Fruit fly (Drosophila melanogaster) whole organism, wandering third instar larva: ENCODE measurements around the gene M6.
A peak's percentile ranks its signal among the peaks of the same experiment; 100 is the strongest.

Experiments used
- CG32264 ChIP-seq: fragments of 200-800 bp; sonication (Bioruptor generic); optimal IDR thresholded peaks from 2 replicates; lab custom pipeline; 2016; ENCODE audit warnings: missing biosample characterization, missing genetic modification characterization
- CG9705 ChIP-seq: fragments of 200-800 bp; sonication (Bioruptor generic); optimal IDR thresholded peaks from 2 replicates; lab custom pipeline; 2018; ENCODE audit warnings: missing biosample characterization, mild to moderate bottlenecking, missing genetic modification characterization
- CrebA ChIP-seq: fragments of 200-800 bp; sonication (Bioruptor generic); optimal IDR thresholded peaks from 2 replicates; lab custom pipeline; 2016; ENCODE audit warnings: missing biosample characterization, mild to moderate bottlenecking, missing genetic modification characterization, borderline replicate concordance
- Dfd ChIP-seq: fragments of >200 bp; optimal IDR thresholded peaks from 2 replicates; lab custom pipeline; 2017; ENCODE audit warnings: missing biosample characterization, missing genetic modification characterization
- Dif ChIP-seq: fragments of 200-275, 200-300 bp; sonication (Bioruptor generic); optimal IDR thresholded peaks from 2 replicates; lab custom pipeline; 2018; ENCODE audit warnings: missing biosample characterization, missing genetic modification characterization; ENCODE audit not compliant: partially characterized antibody
- GATAd ChIP-seq: sonication (Bioruptor generic); optimal IDR thresholded peaks from 2 replicates; lab custom pipeline; 2016; ENCODE audit warnings: missing biosample characterization, missing genetic modification characterization
- HLH106 ChIP-seq: fragments of 200-800 bp; optimal IDR thresholded peaks from 3 replicates; lab custom pipeline; 2019; ENCODE audit warnings: missing biosample characterization, mild to moderate bottlenecking, missing genetic modification characterization, moderate library complexity
- Hnf4 ChIP-seq: fragments of 200-800 bp; sonication (Bioruptor generic); optimal IDR thresholded peaks from 2 replicates; lab custom pipeline; 2016; ENCODE audit warnings: missing biosample characterization, mild to moderate bottlenecking, missing genetic modification characterization
- Hr78 ChIP-seq: fragments of >200 bp; optimal IDR thresholded peaks from 2 replicates; lab custom pipeline; 2017; ENCODE audit warnings: missing biosample characterization, missing genetic modification characterization
- Hr83 ChIP-seq: fragments of 200-300 bp; sonication (Bioruptor generic); optimal IDR thresholded peaks from 2 replicates; lab custom pipeline; 2016; ENCODE audit warnings: missing biosample characterization, mild to moderate bottlenecking, missing genetic modification characterization, moderate library complexity; ENCODE audit not compliant: poor library complexity, severe bottlenecking
- Jra ChIP-seq: sonication (Bioruptor generic); optimal IDR thresholded peaks from 2 replicates; lab custom pipeline; 2016; ENCODE audit warnings: missing biosample characterization, missing genetic modification characterization
- Mio ChIP-seq: sonication (Bioruptor generic); optimal IDR thresholded peaks from 2 replicates; lab custom pipeline; 2016; ENCODE audit warnings: missing biosample characterization, missing genetic modification characterization
- Myc ChIP-seq: fragments of >200 bp; optimal IDR thresholded peaks from 2 replicates; lab custom pipeline; 2017
- N ChIP-seq: fragments of >200 bp; optimal IDR thresholded peaks from 2 replicates; lab custom pipeline; 2018; ENCODE audit warnings: missing biosample characterization, missing external identifiers, missing genetic modification characterization
- OdsH ChIP-seq: fragments of 200-800 bp; sonication (Bioruptor generic); optimal IDR thresholded peaks from 2 replicates; lab custom pipeline; 2016; ENCODE audit warnings: missing biosample characterization, mild to moderate bottlenecking, missing genetic modification characterization
- Rel ChIP-seq, 2 experiments: fragments of 200-800 bp; sonication (Bioruptor generic) in 1 of 2; optimal IDR thresholded peaks; 2 replicates in 1 of 2; 3 replicates in 1 of 2; lab custom pipeline; 2016 to 2019; ENCODE audit warnings: mild to moderate bottlenecking in 2 of 2, missing biosample characterization in 2 of 2, missing genetic modification characterization in 2 of 2, moderate library complexity in 1 of 2
- Sp1 ChIP-seq: fragments of 200-800 bp; sonication (Bioruptor generic); optimal IDR thresholded peaks from 3 replicates; lab custom pipeline; 2019; ENCODE audit warnings: missing biosample characterization, mild to moderate bottlenecking, missing genetic modification characterization, moderate library complexity
- Vsx2 ChIP-seq: fragments of 200-300, 225-300 bp; sonication (Bioruptor generic); optimal IDR thresholded peaks from 2 replicates; lab custom pipeline; 2018; ENCODE audit warnings: missing biosample characterization, missing genetic modification characterization; ENCODE audit not compliant: partially characterized antibody
- br ChIP-seq: fragments of 200-800 bp; sonication (Bioruptor generic); optimal IDR thresholded peaks from 2 replicates; lab custom pipeline; 2016; ENCODE audit warnings: missing biosample characterization, missing genetic modification characterization
- brk ChIP-seq: fragments of 200-800 bp; sonication (Bioruptor generic); optimal IDR thresholded peaks from 2 replicates; lab custom pipeline; 2016; ENCODE audit warnings: missing biosample characterization, mild to moderate bottlenecking, missing genetic modification characterization
- dl ChIP-seq, 2 experiments: fragments of 175-275, 200-275 bp in 1 of 2; fragments of 200-275 bp in 1 of 2; sonication (Bioruptor generic); optimal IDR thresholded peaks; lab custom pipeline; 2018; ENCODE audit warnings: mild to moderate bottlenecking in 2 of 2, missing biosample characterization in 2 of 2, missing genetic modification characterization in 2 of 2, moderate library complexity in 2 of 2; ENCODE audit not compliant: partially characterized antibody in 2 of 2, insufficient read depth in 1 of 2
- dmrt93B ChIP-seq: fragments of 200-800 bp; sonication (Bioruptor generic); optimal IDR thresholded peaks from 2 replicates; lab custom pipeline; 2018; ENCODE audit warnings: missing biosample characterization, mild to moderate bottlenecking, missing genetic modification characterization
- dsf ChIP-seq: sonication (Bioruptor generic); optimal IDR thresholded peaks from 2 replicates; lab custom pipeline; 2016; ENCODE audit warnings: missing biosample characterization, missing genetic modification characterization, borderline replicate concordance
- ey ChIP-seq: fragments of 200-800 bp; sonication (Bioruptor generic); optimal IDR thresholded peaks from 2 replicates; lab custom pipeline; 2016; ENCODE audit warnings: missing biosample characterization, missing genetic modification characterization
- foxo ChIP-seq, 2 experiments: fragments of 200-800 bp; sonication (Bioruptor generic); optimal IDR thresholded peaks; 2 replicates in 1 of 2; 3 replicates in 1 of 2; lab custom pipeline; 2016 to 2017; ENCODE audit warnings: missing biosample characterization in 2 of 2, missing genetic modification characterization in 2 of 2
- fru ChIP-seq: fragments of 200-800 bp; sonication (Bioruptor generic); optimal IDR thresholded peaks from 3 replicates; lab custom pipeline; 2016; ENCODE audit warnings: missing biosample characterization, mild to moderate bottlenecking, missing genetic modification characterization
- h ChIP-seq: fragments of 200-800 bp; sonication (Bioruptor generic); optimal IDR thresholded peaks from 3 replicates; lab custom pipeline; 2016; ENCODE audit warnings: missing biosample characterization, mild to moderate bottlenecking, missing genetic modification characterization
- jim ChIP-seq: fragments of 175-275, 200-325 bp; sonication (Bioruptor generic); optimal IDR thresholded peaks from 2 replicates; lab custom pipeline; 2016; ENCODE audit warnings: missing biosample characterization, mild to moderate bottlenecking, missing genetic modification characterization
- lola ChIP-seq: fragments of >200 bp; optimal IDR thresholded peaks from 2 replicates; lab custom pipeline; 2017; ENCODE audit warnings: missing biosample characterization, missing genetic modification characterization
- pan ChIP-seq: fragments of >200 bp; optimal IDR thresholded peaks from 2 replicates; lab custom pipeline; 2017
- psq ChIP-seq: fragments of 200-800 bp; sonication (Bioruptor generic); optimal IDR thresholded peaks from 3 replicates; lab custom pipeline; 2017; ENCODE audit warnings: missing biosample characterization, mild to moderate bottlenecking, missing genetic modification characterization, moderate library complexity
- rgr ChIP-seq: fragments of 200-800 bp; sonication (Bioruptor generic); optimal IDR thresholded peaks from 3 replicates; lab custom pipeline; 2016; ENCODE audit warnings: missing biosample characterization, mild to moderate bottlenecking, missing genetic modification characterization
- sage ChIP-seq: fragments of 200-800 bp; sonication (Bioruptor generic); optimal IDR thresholded peaks from 2 replicates; lab custom pipeline; 2016; ENCODE audit warnings: missing biosample characterization, mild to moderate bottlenecking, missing genetic modification characterization
- sv ChIP-seq: fragments of 200-800 bp; sonication (Bioruptor generic); optimal IDR thresholded peaks from 3 replicates; lab custom pipeline; 2016; ENCODE audit warnings: missing biosample characterization, missing genetic modification characterization
- tai ChIP-seq: sonication (Bioruptor generic); optimal IDR thresholded peaks from 2 replicates; lab custom pipeline; 2016; ENCODE audit warnings: missing biosample characterization, missing genetic modification characterization
- usp ChIP-seq: fragments of >200 bp; optimal IDR thresholded peaks from 2 replicates; lab custom pipeline; 2017; ENCODE audit warnings: missing biosample characterization, missing genetic modification characterization
- woc ChIP-seq: sonication (Bioruptor generic); optimal IDR thresholded peaks from 2 replicates; lab custom pipeline; 2016; ENCODE audit warnings: missing biosample characterization, mild to moderate bottlenecking, missing genetic modification characterization

The M6 gene

DNA sequence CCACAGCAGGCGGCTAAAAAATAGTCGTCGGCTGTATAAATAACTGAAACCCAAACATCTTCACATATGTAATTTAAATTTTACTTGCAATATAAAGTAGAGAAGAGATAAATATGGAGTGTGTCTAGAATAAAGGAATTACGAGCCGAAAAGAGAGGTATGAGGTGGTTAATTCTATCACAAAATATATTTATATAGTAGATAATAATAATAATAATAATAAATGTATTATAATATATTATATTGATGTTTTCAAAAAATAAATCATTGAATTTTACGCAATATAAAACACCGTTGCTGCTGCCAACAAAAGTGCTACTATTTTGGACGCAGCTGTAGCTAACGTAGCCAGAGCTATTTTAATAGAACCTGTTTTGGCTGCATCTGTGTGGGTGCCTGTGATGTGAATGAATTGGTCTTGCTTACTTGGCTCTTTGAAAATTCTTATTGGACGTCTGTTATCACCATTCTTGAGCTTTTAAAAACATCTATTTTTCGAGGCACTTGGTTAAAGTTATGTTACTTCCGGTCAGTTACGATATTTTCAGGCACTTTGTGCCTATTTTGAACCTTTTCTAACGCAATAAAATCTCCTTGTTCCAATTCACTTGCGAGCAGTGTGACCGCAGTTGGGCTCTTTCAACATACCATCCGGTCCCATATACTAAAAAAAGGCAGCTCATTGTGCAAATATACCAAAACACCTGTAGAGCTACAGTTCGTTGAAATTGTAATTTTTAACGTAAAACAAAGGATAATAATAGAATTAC, 10.6 kb upstream of the M6 start, which contains the start of gene Hr78:
TSS of gene Hr78 (minus strand) at position 630 of the 770 bp plus-strand sequence.
- peak in 1 of 2 experiments; percentile 76 for TF ChIP-seq foxo (GFP tag; optimal IDR thresholded peaks at IDR 0.05; lab: Kevin White, UChicago)
- TF ChIP-seq CrebA (GFP tag; lab: Kevin White, UChicago), result no peak
- TF ChIP-seq tai (GFP tag; lab: Kevin White, UChicago), result no peak
- TF ChIP-seq sage (GFP tag; lab: Kevin White, UChicago), result peak; percentile 79
- TF ChIP-seq brk (GFP tag; lab: Kevin White, UChicago), result peak; percentile 46
- peak; percentile 74 for TF ChIP-seq Sp1 (GFP tag; lab: Kevin White, UChicago)
- TF ChIP-seq dl (GFP tag; optimal IDR thresholded peaks at IDR 0.05; lab: Kevin White, UChicago; ENCODE audit: insufficient read depth in 1 of 2, partially characterized antibody in 2 of 2), result no peak
- peak; percentile 42 for TF ChIP-seq woc (GFP tag; lab: Kevin White, UChicago)
- TF ChIP-seq dmrt93B (GFP tag; lab: Kevin White, UChicago), result peak; percentile 63
- no peak for TF ChIP-seq Mio (GFP tag; lab: Kevin White, UChicago)
- TF ChIP-seq lola, result no peak
- peak; percentile 74 for TF ChIP-seq rgr (GFP tag; lab: Kevin White, UChicago)
- TF ChIP-seq Dif (GFP tag; lab: Kevin White, UChicago), result peak; percentile 4
- TF ChIP-seq GATAd (GFP tag; lab: Kevin White, UChicago), result no peak
- peak; percentile 77 for TF ChIP-seq psq (GFP tag; lab: Kevin White, UChicago)
- TF ChIP-seq sv (GFP tag; lab: Kevin White, UChicago), result no peak
- TF ChIP-seq pan (lab: Kevin White, UChicago), result no peak
- TF ChIP-seq Jra (GFP tag; lab: Kevin White, UChicago), result peak; percentile 19
- TF ChIP-seq OdsH (GFP tag; lab: Kevin White, UChicago), result peak; percentile 77
- no peak for TF ChIP-seq Dfd (GFP tag; lab: Kevin White, UChicago)
- TF ChIP-seq N, result no peak
- no peak for TF ChIP-seq jim (GFP tag; lab: Kevin White, UChicago)
- TF ChIP-seq HLH106 (tag; lab: Kevin White, UChicago), result peak; percentile 78
- no peak for TF ChIP-seq CG9705 (GFP tag; lab: Kevin White, UChicago)
- peak; percentile 40 for TF ChIP-seq h (GFP tag; lab: Kevin White, UChicago)
- TF ChIP-seq CG32264, result peak; percentile 15
- peak; percentile 3 for TF ChIP-seq Hnf4
- TF ChIP-seq Myc (lab: Kevin White, UChicago), result no peak
- peak; percentile 47 for TF ChIP-seq ey (GFP tag; lab: Kevin White, UChicago)
- peak; percentile 5 for TF ChIP-seq Rel (GFP tag; optimal IDR thresholded peaks at IDR 0.05; lab: Kevin White, UChicago)
- TF ChIP-seq Rel (tag; optimal IDR thresholded peaks at IDR 0.05; lab: Kevin White, UChicago), result peak; percentile 14
- peak; percentile 6 for TF ChIP-seq dsf (GFP tag; lab: Kevin White, UChicago)
- no peak for TF ChIP-seq Vsx2 (GFP tag; lab: Kevin White, UChicago)
- TF ChIP-seq fru (GFP tag; lab: Kevin White, UChicago), result peak; percentile 64
- TF ChIP-seq Hr83 (GFP tag; lab: Kevin White, UChicago), result peak; percentile 84
- no peak for TF ChIP-seq Hr78 (GFP tag; lab: Kevin White, UChicago)
- peak; percentile 34 for TF ChIP-seq br (GFP tag; lab: Kevin White, UChicago)
- TF ChIP-seq usp, result no peak

DNA sequence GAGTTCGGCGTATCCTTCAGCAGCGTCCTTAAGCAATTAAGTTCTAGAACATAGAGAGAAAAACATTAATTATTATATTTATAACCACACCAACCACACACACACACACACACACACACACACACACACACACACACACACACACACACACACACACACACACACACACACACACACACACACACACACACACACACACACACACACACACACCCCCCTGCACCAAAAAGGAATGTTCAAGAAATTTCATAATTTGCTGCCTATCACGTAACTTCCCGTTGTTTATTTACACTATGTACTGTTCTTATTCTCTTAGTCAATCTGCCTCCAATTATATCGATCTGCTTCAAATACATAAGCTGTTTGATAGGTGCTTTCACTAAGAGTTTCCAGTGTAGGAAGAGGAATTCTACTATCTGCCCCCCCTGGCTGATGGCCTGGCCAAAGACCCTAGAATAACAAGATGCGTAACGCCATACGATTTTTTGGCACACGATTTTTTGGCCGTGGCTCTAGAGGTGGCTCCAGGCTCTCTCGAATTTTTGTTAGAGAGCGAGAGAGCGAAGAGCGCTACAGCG, 9.1 kb upstream of the M6 start:
- peak; percentile 14 for TF ChIP-seq N
